Worm (Caenorhabditis elegans) whole organism, late embryonic: ENCODE data around the gene fzy-1.

ENCODE experiments used
- C08G9.2 ChIP-seq: sonication (generic microtip); optimal IDR thresholded peaks from 2 replicates; lab custom pipeline; 2016; ENCODE audit warnings: mild to moderate bottlenecking, missing genetic modification characterization, moderate library complexity, missing compliant biosample characterization
- C38D4.7 ChIP-seq: fragments of 200-800 bp; sonication (Bioruptor generic); optimal IDR thresholded peaks from 2 replicates; lab custom pipeline; 2018; ENCODE audit warnings: mild to moderate bottlenecking, missing genetic modification characterization, moderate library complexity, missing compliant biosample characterization
- K02D7.2 ChIP-seq: sonication (generic microtip); optimal IDR thresholded peaks from 2 replicates; lab custom pipeline; 2017; ENCODE audit warnings: mild to moderate bottlenecking, missing genetic modification characterization, missing compliant biosample characterization
- K09A11.1 ChIP-seq: sonication (generic microtip); optimal IDR thresholded peaks from 2 replicates; lab custom pipeline; 2017; ENCODE audit warnings: antibody characterized with exemption, mild to moderate bottlenecking, missing genetic modification characterization, missing compliant biosample characterization; ENCODE audit not compliant: insufficient read depth
- ahr-1 ChIP-seq: sonication (generic microtip); optimal IDR thresholded peaks from 2 replicates; lab custom pipeline; 2016; ENCODE audit warnings: missing genetic modification characterization, missing compliant biosample characterization
- ama-1 ChIP-seq: fragments of 150-350 bp; optimal IDR thresholded peaks from 2 replicates; lab custom pipeline; 2014
- ceh-18 ChIP-seq: sonication (generic microtip); optimal IDR thresholded peaks from 2 replicates; lab custom pipeline; 2016; ENCODE audit warnings: missing genetic modification characterization, missing compliant biosample characterization
- ceh-2 ChIP-seq: sonication (generic microtip); optimal IDR thresholded peaks from 2 replicates; lab custom pipeline; 2016; ENCODE audit warnings: missing genotype, missing genetic modification characterization, missing compliant biosample characterization
- ceh-22 ChIP-seq: sonication (generic microtip); optimal IDR thresholded peaks from 2 replicates; lab custom pipeline; 2017; ENCODE audit warnings: missing biosample characterization, missing genetic modification characterization
- ceh-24 ChIP-seq: sonication (generic microtip); optimal IDR thresholded peaks from 2 replicates; lab custom pipeline; 2016; ENCODE audit warnings: mild to moderate bottlenecking, missing genetic modification characterization, missing compliant biosample characterization
- ceh-30 ChIP-seq: fragments of 150-350 bp; optimal IDR thresholded peaks from 2 replicates; lab custom pipeline; 2014; ENCODE audit warnings: missing biosample characterization, missing genetic modification characterization
- ceh-31 ChIP-seq: sonication (generic microtip); optimal IDR thresholded peaks from 2 replicates; lab custom pipeline; 2016; ENCODE audit warnings: missing genetic modification characterization, missing compliant biosample characterization
- ceh-45 ChIP-seq: fragments of 200-800 bp; sonication (Bioruptor generic); IDR thresholded peaks from 2 replicates; pipeline ENCODE4 v1.3.6; 2022; ENCODE audit warnings: missing genetic modification reagents, missing genetic modification characterization, missing compliant biosample characterization
- ceh-9 ChIP-seq: sonication (generic microtip); optimal IDR thresholded peaks from 2 replicates; lab custom pipeline; 2016; ENCODE audit warnings: mild to moderate bottlenecking, missing genetic modification characterization, inconsistent platforms, missing compliant biosample characterization
- che-1 ChIP-seq: sonication (generic microtip); optimal IDR thresholded peaks from 2 replicates; lab custom pipeline; 2016; ENCODE audit warnings: mild to moderate bottlenecking, missing genetic modification characterization, missing compliant biosample characterization
- dmd-4 ChIP-seq: sonication (generic microtip); optimal IDR thresholded peaks from 2 replicates; lab custom pipeline; 2016; ENCODE audit warnings: borderline replicate concordance, missing genetic modification characterization, missing compliant biosample characterization
- elt-2 ChIP-seq: sonication (generic microtip); optimal IDR thresholded peaks from 2 replicates; lab custom pipeline; 2016; ENCODE audit warnings: missing genetic modification reagents, missing genetic modification characterization, missing compliant biosample characterization
- elt-4 ChIP-seq: sonication (generic microtip); optimal IDR thresholded peaks from 2 replicates; lab custom pipeline; 2016; ENCODE audit warnings: missing genetic modification characterization, missing compliant biosample characterization
- ets-4 ChIP-seq: sonication (generic microtip); optimal IDR thresholded peaks from 2 replicates; lab custom pipeline; 2016; ENCODE audit warnings: missing genetic modification characterization, missing compliant biosample characterization
- fax-1 ChIP-seq: sonication (generic microtip); optimal IDR thresholded peaks from 2 replicates; lab custom pipeline; 2016; ENCODE audit warnings: missing genotype, missing genetic modification characterization, missing compliant biosample characterization
- fkh-6 ChIP-seq: sonication (generic microtip); optimal IDR thresholded peaks from 2 replicates; lab custom pipeline; 2016; ENCODE audit warnings: missing genetic modification characterization, missing compliant biosample characterization
- hlh-8 ChIP-seq: sonication (generic microtip); optimal IDR thresholded peaks from 2 replicates; lab custom pipeline; 2016; ENCODE audit warnings: missing genotype, missing genetic modification characterization, missing compliant biosample characterization
- lim-6 ChIP-seq: sonication (generic microtip); optimal IDR thresholded peaks from 2 replicates; lab custom pipeline; 2016; ENCODE audit warnings: missing genetic modification characterization, missing compliant biosample characterization
- lin-11 ChIP-seq: fragments of 200-800 bp; sonication (Bioruptor generic); optimal IDR thresholded peaks from 2 replicates; lab custom pipeline; 2018; ENCODE audit warnings: mild to moderate bottlenecking, missing genetic modification characterization, missing compliant biosample characterization
- madf-2 ChIP-seq: sonication (generic microtip); optimal IDR thresholded peaks from 2 replicates; lab custom pipeline; 2017; ENCODE audit warnings: missing genetic modification characterization, missing compliant biosample characterization
- mec-3 ChIP-seq: sonication (generic microtip); optimal IDR thresholded peaks from 2 replicates; lab custom pipeline; 2016; ENCODE audit warnings: borderline replicate concordance, missing genetic modification characterization, missing compliant biosample characterization
- npax-4 ChIP-seq: sonication (generic microtip); optimal IDR thresholded peaks from 2 replicates; lab custom pipeline; 2016; ENCODE audit warnings: missing genetic modification characterization, missing compliant biosample characterization
- odd-2 ChIP-seq: sonication (generic microtip); optimal IDR thresholded peaks from 2 replicates; lab custom pipeline; 2017; ENCODE audit warnings: antibody characterized with exemption, mild to moderate bottlenecking, missing genetic modification characterization, missing compliant biosample characterization
- pag-3 ChIP-seq: sonication (generic microtip); optimal IDR thresholded peaks from 2 replicates; lab custom pipeline; 2016; ENCODE audit warnings: missing compliant biosample characterization, missing genetic modification characterization, borderline replicate concordance
- pax-1 ChIP-seq: fragments of 150-350 bp; optimal IDR thresholded peaks from 2 replicates; lab custom pipeline; 2014; ENCODE audit warnings: missing biosample characterization, missing genetic modification characterization
- pha-2 ChIP-seq: sonication (generic microtip); optimal IDR thresholded peaks from 2 replicates; lab custom pipeline; 2017; ENCODE audit warnings: mild to moderate bottlenecking, missing genetic modification characterization, missing compliant biosample characterization
- pros-1 ChIP-seq: fragments of 150-350 bp; optimal IDR thresholded peaks from 2 replicates; lab custom pipeline; 2014; ENCODE audit warnings: missing biosample characterization, missing genetic modification reagents, missing genetic modification characterization
- ref-2 ChIP-seq: sonication (generic microtip); optimal IDR thresholded peaks from 2 replicates; lab custom pipeline; 2016; ENCODE audit warnings: missing genetic modification characterization, missing compliant biosample characterization
- rnt-1 ChIP-seq: sonication (generic microtip); optimal IDR thresholded peaks from 2 replicates; lab custom pipeline; 2016; ENCODE audit warnings: missing genetic modification characterization, missing compliant biosample characterization
- sdc-2 ChIP-seq: sonication (generic microtip); optimal IDR thresholded peaks from 2 replicates; lab custom pipeline; 2016; ENCODE audit warnings: missing genotype, missing genetic modification characterization, missing compliant biosample characterization
- sox-4 ChIP-seq: sonication (generic microtip); optimal IDR thresholded peaks from 2 replicates; lab custom pipeline; 2017; ENCODE audit warnings: mild to moderate bottlenecking, missing genetic modification characterization, inconsistent platforms, missing compliant biosample characterization
- syd-9 ChIP-seq: sonication (generic microtip); optimal IDR thresholded peaks from 2 replicates; lab custom pipeline; 2016; ENCODE audit warnings: mild to moderate bottlenecking, missing genetic modification characterization, moderate library complexity, missing compliant biosample characterization
- tbx-2 ChIP-seq: sonication (generic microtip); optimal IDR thresholded peaks from 2 replicates; lab custom pipeline; 2016; ENCODE audit warnings: missing genetic modification characterization, missing compliant biosample characterization
- tbx-7 ChIP-seq: sonication (generic microtip); optimal IDR thresholded peaks from 2 replicates; lab custom pipeline; 2016; ENCODE audit warnings: missing genotype, missing genetic modification characterization, missing compliant biosample characterization
- unc-3 ChIP-seq, 2 experiments: fragments of 200-800 bp in 1 of 2; sonication (Bioruptor generic) in 1 of 2; sonication (generic microtip) in 1 of 2; conservative IDR thresholded peaks in 1 of 2; optimal IDR thresholded peaks in 1 of 2; 2 replicates each; pipeline versions ENCODE4 v1.3.6 to Lab custom; 2016 to 2022; ENCODE audit warnings: missing compliant biosample characterization in 2 of 2, missing genetic modification characterization in 2 of 2, missing genetic modification reagents in 1 of 2
- unc-55 ChIP-seq: sonication (generic microtip); optimal IDR thresholded peaks from 2 replicates; lab custom pipeline; 2017; ENCODE audit warnings: missing biosample characterization, missing genetic modification reagents, missing genetic modification characterization
- zip-5 ChIP-seq: sonication (generic microtip); optimal IDR thresholded peaks from 2 replicates; lab custom pipeline; 2016; ENCODE audit warnings: missing genetic modification characterization, missing compliant biosample characterization
- ztf-16 ChIP-seq: sonication (generic microtip); optimal IDR thresholded peaks from 2 replicates; lab custom pipeline; 2017; ENCODE audit warnings: missing genetic modification characterization, missing compliant biosample characterization

fzy-1 gene

ce11 chrII:5481982-5482381 lies 18.6 kb upstream of the fzy-1 start, which contains the start of gene cal-8:
cal-8 (minus strand) TSS chrII:5482041.
- TF ChIP-seq ama-1 (no peak), pag-3 (tag; lab: Kevin White, UChicago) (no peak), syd-9 (tag; lab: Kevin White, UChicago) (no peak), mec-3 (no peak), zip-5 (tag; lab: Kevin White, UChicago) (no peak), ceh-31 (no peak), ztf-16 (tag; lab: Kevin White, UChicago) (no peak), C08G9.2 (no peak), fax-1 (tag; lab: Kevin White, UChicago) (no peak), ceh-22 (tag; lab: Kevin White, UChicago) (no peak), K02D7.2 (tag; lab: Kevin White, UChicago) (no peak), sox-4 (tag; lab: Kevin White, UChicago) (no peak), ref-2 (tag; lab: Kevin White, UChicago) (no peak), pha-2 (no peak), tbx-2 (tag; lab: Kevin White, UChicago) (no peak), ceh-24 (tag; lab: Kevin White, UChicago) (no peak), ahr-1 (tag; lab: Kevin White, UChicago) (no peak), ceh-9 (tag; lab: Kevin White, UChicago) (no peak), hlh-8 (tag; lab: Kevin White, UChicago) (no peak)

- TF ChIP-seq pax-1, result no peak
- no peak for TF ChIP-seq elt-4 (tag; lab: Kevin White, UChicago)
- no peak for TF ChIP-seq lim-6
- no peak for TF ChIP-seq zip-5 (tag; lab: Kevin White, UChicago)
- no peak for TF ChIP-seq C08G9.2
- TF ChIP-seq ama-1, result no peak
- TF ChIP-seq ceh-24 (tag; lab: Kevin White, UChicago), result no peak
- no peak for TF ChIP-seq ceh-18 (tag; lab: Kevin White, UChicago)
- TF ChIP-seq lin-11 (tag; lab: Kevin White, UChicago), result no peak
- no peak for TF ChIP-seq ceh-45 (GFP tag; lab: Robert Waterston, UW)
- no peak for TF ChIP-seq ceh-30 (tag; lab: Kevin White, UChicago)
- no peak for TF ChIP-seq elt-2 (tag; lab: Kevin White, UChicago)
- TF ChIP-seq unc-55 (GFP tag; lab: Kevin White, UChicago), result no peak
- TF ChIP-seq tbx-7 (tag; lab: Kevin White, UChicago), result no peak
- TF ChIP-seq sdc-2 (tag; lab: Kevin White, UChicago), result no peak
- no peak for TF ChIP-seq tbx-2 (tag; lab: Kevin White, UChicago)
- no peak for TF ChIP-seq ceh-9 (tag; lab: Kevin White, UChicago)
- no peak for TF ChIP-seq dmd-4
- no peak for TF ChIP-seq npax-4 (tag; lab: Kevin White, UChicago)
Measured at ce11 chrII:5487844-5488243, 12.7 kb upstream of the fzy-1 start, which contains the start of gene nep-5. nep-5 (plus strand) TSS chrII:5488144.

ce11 chrII:5494405-5494804 lies 6.2 kb upstream of the fzy-1 start, which contains the start of gene F12A10.6:
F12A10.6 (minus strand) TSS chrII:5494505.
- no peak for TF ChIP-seq madf-2 (tag; lab: Kevin White, UChicago)
- TF ChIP-seq ceh-2 (tag; lab: Kevin White, UChicago), result no peak
- no peak for TF ChIP-seq C38D4.7
- no peak for TF ChIP-seq ceh-18 (tag; lab: Kevin White, UChicago)
- no peak for TF ChIP-seq rnt-1
- no peak for TF ChIP-seq ceh-31
- TF ChIP-seq fkh-6 (tag; lab: Kevin White, UChicago), result no peak
- no peak for TF ChIP-seq npax-4 (tag; lab: Kevin White, UChicago)
- TF ChIP-seq mec-3, result no peak
- no peak for TF ChIP-seq ahr-1 (tag; lab: Kevin White, UChicago)
- TF ChIP-seq ztf-16 (tag; lab: Kevin White, UChicago), result no peak
- no peak for TF ChIP-seq ets-4 (tag; lab: Kevin White, UChicago)
- TF ChIP-seq, all 69 proteins: peak for 0

- TF ChIP-seq rnt-1, result no peak
- TF ChIP-seq che-1 (tag; lab: Kevin White, UChicago), result no peak
- TF ChIP-seq pros-1, result no peak
- TF ChIP-seq npax-4 (tag; lab: Kevin White, UChicago), result no peak
- TF ChIP-seq lin-11 (tag; lab: Kevin White, UChicago), result no peak
- no peak for TF ChIP-seq elt-2 (tag; lab: Kevin White, UChicago)
- no peak for TF ChIP-seq K09A11.1
- no peak for TF ChIP-seq ama-1
- TF ChIP-seq unc-3 (GFP tag; conservative IDR thresholded peaks at IDR 0.05; lab: Robert Waterston, UW), result no peak
- no peak for TF ChIP-seq unc-3 (tag; optimal IDR thresholded peaks at IDR 0.05; lab: Kevin White, UChicago)
- no peak for TF ChIP-seq odd-2 (tag; lab: Kevin White, UChicago)
- no peak for TF ChIP-seq madf-2 (tag; lab: Kevin White, UChicago)
- no peak for TF ChIP-seq C38D4.7
- TF ChIP-seq ceh-45 (GFP tag; lab: Robert Waterston, UW), result no peak
- no peak for TF ChIP-seq pag-3 (tag; lab: Kevin White, UChicago)
- no peak for TF ChIP-seq lim-6
Measured at ce11 chrII:5496375-5496774, 4.2 kb upstream of the fzy-1 start, which contains the start of gene F12A10.1. F12A10.1 (plus strand) TSS chrII:5496540.
